Fruit fly (Drosophila melanogaster) whole organism, pupa: ENCODE results near the gene CG7739.

Experiments
- CG8159 ChIP-seq: fragments of 200-800 bp; sonication (Bioruptor generic); optimal IDR thresholded peaks from 3 replicates; lab custom pipeline; 2018; ENCODE audit warnings: missing biosample characterization, mild to moderate bottlenecking, missing genetic modification characterization, moderate library complexity
- Pif1A ChIP-seq: fragments of 200-800 bp; sonication (Bioruptor generic); optimal IDR thresholded peaks from 3 replicates; lab custom pipeline; 2016; ENCODE audit warnings: missing biosample characterization, missing genetic modification characterization

- TF ChIP-seq CG8159 (tag; lab: Kevin White, UChicago) (no peak), Pif1A (GFP tag; lab: Kevin White, UChicago) (no peak)
Observed at dm6 chr3L:15525153-15525552, 37.7 kb downstream of the CG7739 start, which contains the start of gene CG33986.
